Worm (Caenorhabditis elegans): ENCODE results near the gene srg-15.

The srg-15 gene

ce11 chrII:8743379-8744173, 33.4 kb upstream of the srg-15 start, which contains the start of gene mak-1:
TSS of gene mak-1 (plus strand) at chrII:8744071.
- TF ChIP-seq aly-1 (tag; optimal IDR thresholded peaks at IDR 0.05) (no peak), ceh-13 (GFP tag; optimal IDR thresholded peaks at IDR 0.05) (no peak), hmg-4 (GFP tag; optimal IDR thresholded peaks at IDR 0.05) (peak; percentile 6)

- TF ChIP-seq ceh-36 (tag; optimal IDR thresholded peaks at IDR 0.05) (no peak), hnd-1 (tag; optimal IDR thresholded peaks at IDR 0.05) (no peak), hmg-4 (GFP tag; optimal IDR thresholded peaks at IDR 0.05) (no peak), tbx-11 (GFP tag; IDR thresholded peaks at IDR 0.05) (no peak), ama-1 (optimal IDR thresholded peaks at IDR 0.05) (no peak), F13C5.2 (tag; optimal IDR thresholded peaks at IDR 0.05) (no peak), scrt-1 (GFP tag; IDR thresholded peaks at IDR 0.05) (no peak), ets-7 (tag; optimal IDR thresholded peaks at IDR 0.05) (no peak)
These were observed 32.8 kb upstream of the srg-15 start for ce11 chrII:8742972-8743371.

- TF ChIP-seq F13C5.2 (tag; optimal IDR thresholded peaks at IDR 0.05) (no peak), hnd-1 (tag; optimal IDR thresholded peaks at IDR 0.05) (no peak), ceh-13 (GFP tag; optimal IDR thresholded peaks at IDR 0.05) (no peak), tbx-11 (GFP tag; IDR thresholded peaks at IDR 0.05) (no peak), ama-1 (optimal IDR thresholded peaks at IDR 0.05) (no peak), ceh-36 (tag; optimal IDR thresholded peaks at IDR 0.05) (no peak), pes-1 (GFP tag; IDR thresholded peaks at IDR 0.05) (no peak), flt-1 (GFP tag; IDR thresholded peaks at IDR 0.05) (no peak), aly-1 (tag; optimal IDR thresholded peaks at IDR 0.05) (no peak)
These were observed 32.0 kb upstream of the srg-15 start for ce11 chrII:8742006-8742847.

- TF ChIP-seq pes-1 (GFP tag; IDR thresholded peaks at IDR 0.05) (no peak), hnd-1 (tag; optimal IDR thresholded peaks at IDR 0.05) (no peak), aly-1 (tag; optimal IDR thresholded peaks at IDR 0.05) (no peak)
These were observed 31.1 kb upstream of the srg-15 start for ce11 chrII:8741277-8741676.

ce11 chrII:8740326-8740949, 30.2 kb upstream of the srg-15 start:
- no peak for TF ChIP-seq ama-1 (optimal IDR thresholded peaks at IDR 0.05)
- no peak for TF ChIP-seq ceh-13 (GFP tag; optimal IDR thresholded peaks at IDR 0.05)
- TF ChIP-seq F13C5.2 (tag; optimal IDR thresholded peaks at IDR 0.05): no peak
- no peak for TF ChIP-seq sea-1 (GFP tag; conservative IDR thresholded peaks at IDR 0.05)
- no peak for TF ChIP-seq tbx-11 (GFP tag; IDR thresholded peaks at IDR 0.05)
- no peak for TF ChIP-seq scrt-1 (GFP tag; IDR thresholded peaks at IDR 0.05)
- no peak for TF ChIP-seq flt-1 (GFP tag; IDR thresholded peaks at IDR 0.05)
- no peak for TF ChIP-seq hmbx-1 (tag; optimal IDR thresholded peaks at IDR 0.05)
- TF ChIP-seq hmg-4 (GFP tag; optimal IDR thresholded peaks at IDR 0.05): no peak

- TF ChIP-seq tra-4 (tag; optimal IDR thresholded peaks at IDR 0.05) (no peak), tbx-37 (GFP tag; conservative IDR thresholded peaks at IDR 0.05) (no peak), scrt-1 (GFP tag; IDR thresholded peaks at IDR 0.05) (no peak), B0310.2 (tag; optimal IDR thresholded peaks at IDR 0.05) (no peak), flt-1 (GFP tag; IDR thresholded peaks at IDR 0.05) (no peak), ceh-13 (GFP tag; optimal IDR thresholded peaks at IDR 0.05) (no peak), hmbx-1 (tag; optimal IDR thresholded peaks at IDR 0.05) (no peak), ceh-36 (tag; optimal IDR thresholded peaks at IDR 0.05) (no peak), aly-1 (tag; optimal IDR thresholded peaks at IDR 0.05) (no peak), F13C5.2 (tag; optimal IDR thresholded peaks at IDR 0.05) (no peak), ets-7 (tag; optimal IDR thresholded peaks at IDR 0.05) (no peak), pes-1 (GFP tag; IDR thresholded peaks at IDR 0.05) (no peak), ama-1 (optimal IDR thresholded peaks at IDR 0.05) (no peak), tbx-11 (GFP tag; IDR thresholded peaks at IDR 0.05) (no peak), sea-1 (GFP tag; conservative IDR thresholded peaks at IDR 0.05) (no peak), hnd-1 (tag; optimal IDR thresholded peaks at IDR 0.05) (no peak), hmg-4 (GFP tag; optimal IDR thresholded peaks at IDR 0.05) (no peak)
These were observed 28.7 kb upstream of the srg-15 start for ce11 chrII:8738955-8739354.

ce11 chrII:8738244-8738643, 28.0 kb upstream of the srg-15 start:
- no peak for TF ChIP-seq hnd-1 (tag; optimal IDR thresholded peaks at IDR 0.05)
- no peak for TF ChIP-seq pes-1 (GFP tag; IDR thresholded peaks at IDR 0.05)
- TF ChIP-seq sea-1 (GFP tag; conservative IDR thresholded peaks at IDR 0.05): no peak
- no peak for TF ChIP-seq aly-1 (tag; optimal IDR thresholded peaks at IDR 0.05)
- no peak for TF ChIP-seq scrt-1 (GFP tag; IDR thresholded peaks at IDR 0.05)
- no peak for TF ChIP-seq tbx-11 (GFP tag; IDR thresholded peaks at IDR 0.05)
- no peak for TF ChIP-seq ets-7 (tag; optimal IDR thresholded peaks at IDR 0.05)
- TF ChIP-seq tra-4 (tag; optimal IDR thresholded peaks at IDR 0.05): no peak
- TF ChIP-seq flt-1 (GFP tag; IDR thresholded peaks at IDR 0.05): no peak
- no peak for TF ChIP-seq F13C5.2 (tag; optimal IDR thresholded peaks at IDR 0.05)
- TF ChIP-seq hmg-4 (GFP tag; optimal IDR thresholded peaks at IDR 0.05): no peak
- no peak for TF ChIP-seq ama-1 (optimal IDR thresholded peaks at IDR 0.05)
